Worm (Caenorhabditis elegans) whole organism, L2 larva: ENCODE results near the gene H06H21.8.

ENCODE experiments used
- C34F6.9 ChIP-seq: fragments of 150-350 bp; optimal IDR thresholded peaks from 2 replicates; lab custom pipeline; 2014; ENCODE audit warnings: missing biosample characterization, missing genetic modification characterization
- R02D3.7 ChIP-seq: fragments of 150-350 bp; optimal IDR thresholded peaks from 2 replicates; lab custom pipeline; 2014; ENCODE audit warnings: missing biosample characterization, missing genetic modification characterization
- Y55F3AM.14 ChIP-seq: fragments of 200-800 bp; sonication (Bioruptor generic); optimal IDR thresholded peaks from 2 replicates; lab custom pipeline; 2018; ENCODE audit warnings: mild to moderate bottlenecking, missing genetic modification characterization, missing compliant biosample characterization
- ZK546.5 ChIP-seq: sonication (generic microtip); optimal IDR thresholded peaks from 2 replicates; lab custom pipeline; 2017; ENCODE audit warnings: missing biosample characterization, missing genetic modification characterization
- aly-2 ChIP-seq: fragments of 150-350 bp; optimal IDR thresholded peaks from 2 replicates; lab custom pipeline; 2014; ENCODE audit warnings: missing biosample characterization, missing genetic modification characterization
- ama-1 ChIP-seq: fragments of 150-350 bp; optimal IDR thresholded peaks from 2 replicates; lab custom pipeline; 2018; ENCODE audit warnings: inconsistent platforms
- blmp-1 ChIP-seq: sonication (generic microtip); optimal IDR thresholded peaks from 2 replicates; lab custom pipeline; 2017; ENCODE audit warnings: missing genetic modification characterization, mild to moderate bottlenecking, missing compliant biosample characterization, antibody characterized with exemption, moderate library complexity; ENCODE audit not compliant: insufficient read depth
- ceh-16 ChIP-seq: fragments of 150-350 bp; optimal IDR thresholded peaks from 2 replicates; lab custom pipeline; 2014; ENCODE audit warnings: missing biosample characterization, missing genetic modification characterization
- ceh-82 ChIP-seq: fragments of 150-350 bp; optimal IDR thresholded peaks from 2 replicates; lab custom pipeline; 2014; ENCODE audit warnings: missing biosample characterization, missing genetic modification characterization
- egl-27 ChIP-seq: sonication (generic microtip); optimal IDR thresholded peaks from 3 replicates; lab custom pipeline; 2017; ENCODE audit warnings: missing biosample characterization, missing genetic modification reagents, missing genetic modification characterization
- elt-3 ChIP-seq: sonication (generic microtip); optimal IDR thresholded peaks from 2 replicates; lab custom pipeline; 2017; ENCODE audit warnings: missing biosample characterization, missing genetic modification characterization
- fos-1 ChIP-seq: fragments of 150-350 bp; optimal IDR thresholded peaks from 2 replicates; lab custom pipeline; 2014; ENCODE audit warnings: missing biosample characterization, missing genetic modification characterization
- lin-11 ChIP-seq: fragments of 150-350 bp; sonication (generic microtip); optimal IDR thresholded peaks from 2 replicates; lab custom pipeline; 2014; ENCODE audit warnings: missing biosample characterization, missing genetic modification characterization, inconsistent platforms, mixed read lengths
- lin-13 ChIP-seq: fragments of 150-350 bp; optimal IDR thresholded peaks from 2 replicates; lab custom pipeline; 2014; ENCODE audit warnings: missing biosample characterization, missing genetic modification reagents, missing genetic modification characterization
- lin-39 ChIP-seq: fragments of 150-350 bp; optimal IDR thresholded peaks from 2 replicates; lab custom pipeline; 2014; ENCODE audit warnings: missing biosample characterization, missing genetic modification reagents, missing genetic modification characterization
- lsy-2 ChIP-seq, 2 experiments: fragments of 150-350 bp in 1 of 2; sonication (generic microtip) in 1 of 2; optimal IDR thresholded peaks; 2 replicates each; lab custom pipeline; 2014 to 2017; ENCODE audit warnings: missing biosample characterization in 2 of 2, missing genetic modification characterization in 2 of 2
- mab-5 ChIP-seq: fragments of 150-350 bp; optimal IDR thresholded peaks from 2 replicates; lab custom pipeline; 2014; ENCODE audit warnings: missing biosample characterization, missing genetic modification characterization
- mbf-1 ChIP-seq: sonication (generic microtip); optimal IDR thresholded peaks from 2 replicates; lab custom pipeline; 2017; ENCODE audit warnings: missing biosample characterization, missing genetic modification characterization
- nhr-10 ChIP-seq: sonication (generic microtip); optimal IDR thresholded peaks from 2 replicates; lab custom pipeline; 2017; ENCODE audit warnings: missing biosample characterization, missing genetic modification characterization
- nhr-11 ChIP-seq: fragments of 150-350 bp; optimal IDR thresholded peaks from 2 replicates; lab custom pipeline; 2014; ENCODE audit warnings: missing biosample characterization, missing genetic modification characterization
- nhr-12 ChIP-seq: fragments of 150-350 bp; optimal IDR thresholded peaks from 2 replicates; lab custom pipeline; 2014; ENCODE audit warnings: missing biosample characterization, missing genetic modification characterization
- nhr-129 ChIP-seq: fragments of 150-350 bp; optimal IDR thresholded peaks from 2 replicates; lab custom pipeline; 2014; ENCODE audit warnings: missing biosample characterization, missing genetic modification characterization
- nhr-237 ChIP-seq: fragments of 150-350 bp; optimal IDR thresholded peaks from 2 replicates; lab custom pipeline; 2014; ENCODE audit warnings: missing biosample characterization, missing genetic modification characterization
- nhr-6 ChIP-seq: fragments of 150-350 bp; optimal IDR thresholded peaks from 2 replicates; lab custom pipeline; 2014; ENCODE audit warnings: missing biosample characterization, missing genetic modification characterization
- sem-4 ChIP-seq: fragments of 150-350 bp; optimal IDR thresholded peaks from 2 replicates; lab custom pipeline; 2014; ENCODE audit warnings: missing biosample characterization, missing genetic modification reagents, missing genetic modification characterization
- skn-1 ChIP-seq: sonication (generic microtip); optimal IDR thresholded peaks from 2 replicates; lab custom pipeline; 2017; ENCODE audit warnings: missing biosample characterization, missing genetic modification characterization
- sma-3 ChIP-seq: sonication (generic microtip); optimal IDR thresholded peaks from 2 replicates; lab custom pipeline; 2016; ENCODE audit warnings: missing genetic modification reagents, missing genetic modification characterization, missing compliant biosample characterization
- sma-9 ChIP-seq, 2 experiments: fragments of 150-350 bp in 1 of 2; sonication (generic microtip) in 1 of 2; optimal IDR thresholded peaks; 2 replicates each; lab custom pipeline; 2014 to 2016; ENCODE audit warnings: missing genetic modification characterization in 2 of 2, mild to moderate bottlenecking in 1 of 2, missing biosample characterization in 1 of 2, missing compliant biosample characterization in 1 of 2, missing genetic modification reagents in 1 of 2, moderate library complexity in 1 of 2
- snpc-4 ChIP-seq: fragments of 150-350 bp; optimal IDR thresholded peaks from 2 replicates; lab custom pipeline; 2014; ENCODE audit warnings: missing biosample characterization, missing genetic modification characterization
- unc-55 ChIP-seq: fragments of 150-350 bp; sonication (generic microtip); optimal IDR thresholded peaks from 3 replicates; lab custom pipeline; 2014; ENCODE audit warnings: missing biosample characterization, missing genetic modification reagents, missing genetic modification characterization
- ztf-1 ChIP-seq: fragments of 200-800 bp; sonication (Bioruptor generic); conservative IDR thresholded peaks from 2 replicates; pipeline ENCODE4 v1.3.6; 2022; ENCODE audit warnings: missing genetic modification characterization, missing compliant biosample characterization
- ztf-11 ChIP-seq: sonication (generic microtip); optimal IDR thresholded peaks from 2 replicates; lab custom pipeline; 2017; ENCODE audit warnings: missing biosample characterization, missing genetic modification characterization

Gene H06H21.8

ce11 chrIV:4829641-4830040, 8.7 kb upstream of the H06H21.8 start:
- TF ChIP-seq skn-1 (tag; lab: Kevin White, UChicago) (no peak), egl-27 (tag; lab: Kevin White, UChicago) (no peak), snpc-4 (tag; lab: Kevin White, UChicago) (no peak), nhr-10 (tag; lab: Kevin White, UChicago) (no peak), ztf-11 (tag; lab: Kevin White, UChicago) (no peak), blmp-1 (no peak), elt-3 (tag; lab: Kevin White, UChicago) (no peak), sma-9 (GFP tag; optimal IDR thresholded peaks at IDR 0.05; lab: Kevin White, UChicago) (no peak), sma-9 (tag; optimal IDR thresholded peaks at IDR 0.05; lab: Kevin White, UChicago) (no peak), C34F6.9 (tag; lab: Kevin White, UChicago) (no peak), unc-55 (GFP tag; lab: Kevin White, UChicago) (no peak), Y55F3AM.14 (GFP tag; lab: Kevin White, UChicago) (no peak), aly-2 (tag; lab: Kevin White, UChicago) (no peak)
- TF ChIP-seq, all 48 proteins: peak for 0

- TF ChIP-seq ceh-16 (tag; lab: Kevin White, UChicago) = no peak
- no peak for TF ChIP-seq lsy-2 (tag; optimal IDR thresholded peaks at IDR 0.05; lab: Kevin White, UChicago)
- TF ChIP-seq lin-11 (tag; lab: Kevin White, UChicago) = no peak
- no peak for TF ChIP-seq lin-13 (GFP tag; lab: Kevin White, UChicago)
- no peak for TF ChIP-seq mab-5 (tag; lab: Kevin White, UChicago)
- TF ChIP-seq mbf-1 (tag; lab: Kevin White, UChicago) = no peak
- no peak for TF ChIP-seq ZK546.5 (tag; lab: Kevin White, UChicago)
These were observed 6.3 kb upstream of the H06H21.8 start, which contains the start of gene mpz-4 for ce11 chrIV:4827219-4827618. Gene mpz-4, minus strand, starts transcription at chrIV:4827319.

ce11 chrIV:4821843-4822242, 912 bp upstream of the H06H21.8 start:
- no peak for TF ChIP-seq ceh-82 (tag; lab: Kevin White, UChicago)
- TF ChIP-seq skn-1 (tag; lab: Kevin White, UChicago) = no peak
- TF ChIP-seq nhr-11 (tag; lab: Kevin White, UChicago) = no peak
- TF ChIP-seq aly-2 (tag; lab: Kevin White, UChicago) = no peak
- TF ChIP-seq ama-1 (lab: Kevin White, UChicago) = no peak
- no peak for TF ChIP-seq nhr-129 (tag; lab: Kevin White, UChicago)

ce11 chrIV:4814185-4814584, 6.7 kb downstream of the H06H21.8 start, which contains the start of gene srw-94:
Gene srw-94, plus strand, starts transcription at chrIV:4814485.
- TF ChIP-seq egl-27 (tag; lab: Kevin White, UChicago) = no peak
- no peak for TF ChIP-seq unc-55 (GFP tag; lab: Kevin White, UChicago)
- TF ChIP-seq nhr-12 (tag; lab: Kevin White, UChicago) = no peak
- TF ChIP-seq ztf-11 (tag; lab: Kevin White, UChicago) = no peak
- no peak for TF ChIP-seq sma-3 (GFP tag; lab: Kevin White, UChicago)
- TF ChIP-seq ztf-1 (GFP tag; lab: Robert Waterston, UW) = no peak
- no peak for TF ChIP-seq C34F6.9 (tag; lab: Kevin White, UChicago)
- TF ChIP-seq nhr-10 (tag; lab: Kevin White, UChicago) = no peak
- no peak for TF ChIP-seq sem-4 (tag; lab: Kevin White, UChicago)
- no peak for TF ChIP-seq lin-11 (tag; lab: Kevin White, UChicago)
- TF ChIP-seq lin-13 (GFP tag; lab: Kevin White, UChicago) = no peak
- TF ChIP-seq lin-39 (tag; lab: Kevin White, UChicago) = no peak
- TF ChIP-seq ceh-16 (tag; lab: Kevin White, UChicago) = no peak
- TF ChIP-seq blmp-1 = no peak
- no peak for TF ChIP-seq nhr-129 (tag; lab: Kevin White, UChicago)

- TF ChIP-seq nhr-237 (tag; lab: Kevin White, UChicago) = no peak
- no peak for TF ChIP-seq mbf-1 (tag; lab: Kevin White, UChicago)
- TF ChIP-seq R02D3.7 (tag; lab: Kevin White, UChicago) = no peak
- TF ChIP-seq lsy-2 (tag; optimal IDR thresholded peaks at IDR 0.05; lab: Kevin White, UChicago) = no peak
- TF ChIP-seq fos-1 (tag; lab: Kevin White, UChicago) = no peak
- TF ChIP-seq snpc-4 (tag; lab: Kevin White, UChicago) = no peak
- no peak for TF ChIP-seq Y55F3AM.14 (GFP tag; lab: Kevin White, UChicago)
- no peak for TF ChIP-seq nhr-6 (tag; lab: Kevin White, UChicago)
- no peak for TF ChIP-seq aly-2 (tag; lab: Kevin White, UChicago)
- TF ChIP-seq lin-13 (GFP tag; lab: Kevin White, UChicago) = no peak
- no peak for TF ChIP-seq sem-4 (tag; lab: Kevin White, UChicago)
- TF ChIP-seq mab-5 (tag; lab: Kevin White, UChicago) = no peak
- TF ChIP-seq nhr-129 (tag; lab: Kevin White, UChicago) = no peak
These were observed 9.1 kb downstream of the H06H21.8 start, which contains the start of gene srw-95 for ce11 chrIV:4811863-4812262. Gene srw-95, plus strand, starts transcription at chrIV:4812075.
